Fruit fly (Drosophila melanogaster) whole organism, embryonic: Measurements from ENCODE around the gene drm.
A peak's percentile ranks its signal among the peaks of the same experiment; 100 is the strongest.

Experiments
- CG11696 ChIP-seq: fragments of 200-800 bp; sonication (Bioruptor generic); IDR thresholded peaks from 2 replicates; pipeline ENCODE4 v1.3.6; 2022; ENCODE audit warnings: missing biosample characterization, missing genetic modification characterization
- CG12299 ChIP-seq: fragments of 200-800 bp; sonication (Bioruptor generic); optimal IDR thresholded peaks from 2 replicates; lab custom pipeline; 2018; ENCODE audit warnings: missing biosample characterization, mild to moderate bottlenecking, missing genetic modification characterization
- CG14014 ChIP-seq: fragments of 200-800 bp; sonication (Bioruptor generic); IDR thresholded peaks from 2 replicates; pipeline ENCODE4 v1.3.6; 2022; ENCODE audit warnings: missing biosample characterization, missing genetic modification characterization
- CG14860 ChIP-seq: fragments of 200-800 bp; sonication (Bioruptor generic); IDR thresholded peaks from 3 replicates; pipeline ENCODE4 v1.3.6; 2022; ENCODE audit warnings: missing biosample characterization, missing genetic modification characterization; ENCODE audit not compliant: partially characterized antibody
- CG15011 ChIP-seq: fragments of 200-800 bp; sonication (Bioruptor generic); optimal IDR thresholded peaks from 3 replicates; lab custom pipeline; 2018; ENCODE audit warnings: missing biosample characterization, mild to moderate bottlenecking, missing genetic modification characterization
- CG1603 ChIP-seq: fragments of 200-800 bp; sonication (Bioruptor generic); optimal IDR thresholded peaks from 2 replicates; lab custom pipeline; 2019; ENCODE audit warnings: missing biosample characterization, mild to moderate bottlenecking, missing genetic modification characterization, moderate library complexity
- CG32767 ChIP-seq: fragments of 200-800 bp; sonication (Bioruptor generic); IDR thresholded peaks from 2 replicates; pipeline ENCODE4 v1.3.6; 2022; ENCODE audit warnings: missing biosample characterization, missing genetic modification characterization
- CG3726 ChIP-seq: fragments of 200-800 bp; sonication (Bioruptor generic); IDR thresholded peaks from 3 replicates; pipeline ENCODE4, ENCODE4 v1.3.6; 2022; ENCODE audit warnings: missing biosample characterization, missing genetic modification characterization
- CG6254 ChIP-seq: fragments of 200-800 bp; sonication (Bioruptor generic); optimal IDR thresholded peaks from 3 replicates; lab custom pipeline; 2017; ENCODE audit warnings: mild to moderate bottlenecking, missing biosample characterization, missing genetic modification reagents, missing genetic modification characterization
- CG6689 ChIP-seq: fragments of 200-800 bp; sonication (Bioruptor generic); IDR thresholded peaks from 2 replicates; pipeline ENCODE4 v1.3.6; 2022; ENCODE audit warnings: missing biosample characterization, missing genetic modification characterization
- CG6813 ChIP-seq: fragments of 200-800 bp; sonication (Bioruptor generic); optimal IDR thresholded peaks from 2 replicates; lab custom pipeline; 2017; ENCODE audit warnings: missing biosample characterization, missing genetic modification characterization, mild to moderate bottlenecking, moderate library complexity, missing genetic modification reagents
- CG7786 ChIP-seq: fragments of 200-800 bp; sonication (Bioruptor generic); optimal IDR thresholded peaks from 2 replicates; lab custom pipeline; 2016; ENCODE audit warnings: missing biosample characterization, missing genetic modification characterization
- CG8478 ChIP-seq: fragments of >200 bp; optimal IDR thresholded peaks from 2 replicates; lab custom pipeline; 2018
- Camta ChIP-seq: fragments of 200-800 bp; sonication (Bioruptor generic); optimal IDR thresholded peaks from 2 replicates; lab custom pipeline; 2016; ENCODE audit warnings: missing biosample characterization, missing genetic modification characterization
- Doc3 ChIP-seq: fragments of 200-800 bp; sonication (Bioruptor generic); IDR thresholded peaks from 3 replicates; pipeline ENCODE4 v1.3.6; 2022; ENCODE audit warnings: missing biosample characterization, missing genetic modification characterization; ENCODE audit not compliant: partially characterized antibody
- ERR ChIP-seq: fragments of 200-800 bp; sonication (Bioruptor generic); optimal IDR thresholded peaks from 2 replicates; lab custom pipeline; 2016; ENCODE audit warnings: missing biosample characterization, missing genetic modification characterization
- Ets65A ChIP-seq: fragments of 200-800 bp; sonication (Bioruptor generic); peaks from one replicate; lab custom pipeline; 2016; ENCODE audit warnings: missing biosample characterization, missing genetic modification characterization
- HLH4C ChIP-seq: fragments of 200-800 bp; sonication (Bioruptor generic); IDR thresholded peaks from 3 replicates; pipeline ENCODE4 v1.3.6; 2022; ENCODE audit warnings: missing biosample characterization, missing genetic modification characterization; ENCODE audit not compliant: partially characterized antibody
- HLHmδ ChIP-seq: fragments of 200-800 bp; sonication (Bioruptor generic); optimal IDR thresholded peaks from 2 replicates; lab custom pipeline; 2018; ENCODE audit warnings: missing biosample characterization, mild to moderate bottlenecking, missing genetic modification characterization, moderate library complexity
- HmgD ChIP-seq: fragments of 200-800 bp; sonication (Bioruptor generic); optimal IDR thresholded peaks from 3 replicates; lab custom pipeline; 2016; ENCODE audit warnings: missing biosample characterization, missing genetic modification characterization
- Med ChIP-seq: fragments of 200-800 bp; sonication (Bioruptor generic); peaks from one replicate; lab custom pipeline; 2016; ENCODE audit warnings: missing biosample characterization, missing genetic modification characterization, mild to moderate bottlenecking, inconsistent platforms, moderate library complexity
- NFAT ChIP-seq: fragments of 200-800 bp; sonication (Bioruptor generic); IDR thresholded peaks from 2 replicates; pipeline ENCODE4 v1.3.6; 2022; ENCODE audit warnings: missing biosample characterization, missing genetic modification characterization
- PHDP ChIP-seq: fragments of 200-800 bp; sonication (Bioruptor generic); optimal IDR thresholded peaks from 3 replicates; lab custom pipeline; 2018; ENCODE audit warnings: missing biosample characterization, mild to moderate bottlenecking, missing genetic modification characterization, moderate library complexity
- Ssrp ChIP-seq: fragments of 200-800 bp; sonication (Bioruptor generic); optimal IDR thresholded peaks from 2 replicates; lab custom pipeline; 2018; ENCODE audit warnings: missing biosample characterization, mild to moderate bottlenecking, missing genetic modification characterization, moderate library complexity
- Vsx1 ChIP-seq: fragments of 200-800 bp; sonication (Bioruptor generic); optimal IDR thresholded peaks from 2 replicates; lab custom pipeline; 2017; ENCODE audit warnings: missing biosample characterization, mild to moderate bottlenecking, missing genetic modification characterization, missing genetic modification reagents
- az2 ChIP-seq: fragments of 200-800 bp; sonication (Bioruptor generic); optimal IDR thresholded peaks from 3 replicates; lab custom pipeline; 2016; ENCODE audit warnings: missing biosample characterization, missing genetic modification characterization
- bsh ChIP-seq, 2 experiments: fragments of 200-800 bp; sonication (Bioruptor generic); optimal IDR thresholded peaks; 2 replicates each; lab custom pipeline; 2017 to 2018; ENCODE audit warnings: mild to moderate bottlenecking in 2 of 2, missing biosample characterization in 2 of 2, missing genetic modification characterization in 2 of 2, moderate library complexity in 1 of 2
- chif ChIP-seq, 2 experiments: fragments of 200-800 bp; sonication (Bioruptor generic); optimal IDR thresholded peaks; 3 replicates each; lab custom pipeline; 2016; ENCODE audit warnings: missing biosample characterization in 2 of 2, missing genetic modification characterization in 2 of 2
- corto ChIP-seq: fragments of 200-800 bp; sonication (Bioruptor generic); optimal IDR thresholded peaks from 2 replicates; lab custom pipeline; 2016; ENCODE audit warnings: missing biosample characterization, mild to moderate bottlenecking, missing genetic modification characterization, moderate library complexity
- dmrt11E ChIP-seq: fragments of 200-800 bp; sonication (Bioruptor generic); optimal IDR thresholded peaks from 3 replicates; lab custom pipeline; 2018; ENCODE audit warnings: missing biosample characterization, mild to moderate bottlenecking, missing genetic modification characterization, moderate library complexity
- gcm2 ChIP-seq: fragments of 200-800 bp; sonication (Bioruptor generic); optimal IDR thresholded peaks from 2 replicates; lab custom pipeline; 2016; ENCODE audit warnings: missing biosample characterization, missing genetic modification characterization
- gem ChIP-seq: fragments of 200-800 bp; sonication (Bioruptor generic); optimal IDR thresholded peaks from 2 replicates; lab custom pipeline; 2019; ENCODE audit warnings: missing biosample characterization, mild to moderate bottlenecking, missing genetic modification characterization, moderate library complexity
- gfzf ChIP-seq: fragments of 200-800 bp; sonication (Bioruptor generic); optimal IDR thresholded peaks from 2 replicates; lab custom pipeline; 2016; ENCODE audit warnings: missing biosample characterization, mild to moderate bottlenecking, missing genetic modification characterization, moderate library complexity
- hb ChIP-seq: fragments of 200-800 bp; sonication (Bioruptor generic); IDR thresholded peaks from 3 replicates; pipeline ENCODE4 v1.3.6; 2022; ENCODE audit warnings: missing biosample characterization, missing genetic modification characterization; ENCODE audit not compliant: partially characterized antibody
- hbn ChIP-seq: fragments of 200-800 bp; sonication (Bioruptor generic); IDR thresholded peaks from 2 replicates; pipeline ENCODE4 v1.3.6; 2022; ENCODE audit warnings: missing biosample characterization, missing genetic modification characterization; ENCODE audit not compliant: partially characterized antibody
- nom ChIP-seq: fragments of 200-800 bp; sonication (Bioruptor generic); optimal IDR thresholded peaks from 2 replicates; lab custom pipeline; 2017; ENCODE audit warnings: missing biosample characterization, missing genetic modification characterization, mild to moderate bottlenecking, moderate library complexity, missing genetic modification reagents
- prd ChIP-seq, 3 experiments: fragments of >200 bp in 2 of 3; fragments of 200-800 bp in 1 of 3; sonication (Bioruptor generic) in 1 of 3; optimal IDR thresholded peaks in 2 of 3; IDR thresholded peaks in 1 of 3; 2 replicates in 2 of 3; 3 replicates in 1 of 3; pipeline versions ENCODE4 v1.3.6 to Lab custom; 2017 to 2022; ENCODE audit warnings: missing biosample characterization in 1 of 3, missing genetic modification characterization in 1 of 3
- ranshi ChIP-seq: fragments of 200-800 bp; sonication (Bioruptor generic); IDR thresholded peaks from 2 replicates; pipeline ENCODE4 v1.3.6; 2022; ENCODE audit warnings: missing biosample characterization, missing genetic modification characterization
- row ChIP-seq: fragments of 200-800 bp; sonication (Bioruptor generic); IDR thresholded peaks from 3 replicates; pipeline ENCODE4 v1.3.6; 2022; ENCODE audit warnings: missing biosample characterization, missing genetic modification characterization
- schlank ChIP-seq: fragments of 200-800 bp; sonication (Bioruptor generic); optimal IDR thresholded peaks from 2 replicates; lab custom pipeline; 2018; ENCODE audit warnings: missing biosample characterization, mild to moderate bottlenecking, missing genetic modification characterization
- sisA ChIP-seq: fragments of 200-800 bp; sonication (Bioruptor generic); IDR thresholded peaks from 2 replicates; pipeline ENCODE4 v1.3.6; 2022; ENCODE audit warnings: missing biosample characterization, missing genetic modification characterization
- sna ChIP-seq: fragments of 200-800 bp; sonication (Bioruptor generic); IDR thresholded peaks from 2 replicates; pipeline ENCODE4 v1.3.6; 2022; ENCODE audit warnings: missing biosample characterization, missing genetic modification characterization; ENCODE audit not compliant: partially characterized antibody
- z ChIP-seq: fragments of 200-800 bp; sonication (Bioruptor generic); IDR thresholded peaks from 3 replicates; pipeline ENCODE4 v1.3.6; 2022; ENCODE audit warnings: missing biosample characterization, missing genetic modification characterization
- zf30C ChIP-seq: fragments of 200-800 bp; sonication (Bioruptor generic); optimal IDR thresholded peaks from 3 replicates; lab custom pipeline; 2018; ENCODE audit warnings: missing biosample characterization, mild to moderate bottlenecking, missing genetic modification characterization
- zfh1 ChIP-seq: fragments of 200-800 bp; sonication (Bioruptor generic); IDR thresholded peaks from 3 replicates; pipeline ENCODE4 v1.3.6; 2022; ENCODE audit warnings: missing biosample characterization, missing genetic modification characterization

drm gene

DNA sequence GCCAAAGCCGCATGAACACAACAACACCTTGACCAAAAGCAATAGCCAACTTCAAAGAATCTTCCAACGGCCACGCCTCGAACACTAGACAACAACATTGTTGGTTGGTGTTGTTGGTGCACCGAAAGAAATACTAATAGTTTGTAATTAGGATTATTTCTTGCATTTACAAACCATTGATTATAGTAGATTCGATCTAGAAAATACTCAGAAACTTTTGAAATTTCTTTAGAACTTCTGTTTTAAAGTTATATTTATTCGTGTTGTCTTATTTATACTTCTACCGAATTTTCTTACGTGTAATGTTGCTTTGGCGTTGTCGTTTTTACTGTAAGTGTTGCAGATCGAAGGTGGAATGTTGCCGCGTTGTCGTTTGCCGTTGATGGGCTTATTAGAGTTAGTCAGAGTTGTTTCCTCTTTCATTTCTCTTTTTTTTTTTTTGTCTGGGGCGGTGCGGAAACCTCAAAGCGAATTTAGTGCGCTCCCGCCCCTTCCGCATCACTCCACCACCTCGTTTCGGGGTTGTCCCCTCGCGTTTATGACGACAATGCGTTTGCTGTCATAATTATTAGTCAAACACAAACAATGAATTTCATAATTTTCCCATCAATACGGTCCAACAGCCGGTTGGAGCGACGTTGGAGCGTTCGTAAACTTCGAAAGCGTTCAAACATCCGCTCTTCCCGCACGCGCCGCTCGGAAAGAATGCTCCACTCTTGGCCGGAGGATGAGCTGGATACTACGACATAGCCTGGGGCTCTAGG is 36.8 kb downstream of the drm start, which contains the start of gene CG43815 (continued):
- TF ChIP-seq CG12299 (tag; lab: Kevin White, UChicago), result no peak
- no peak for TF ChIP-seq prd (optimal IDR thresholded peaks at IDR 0.05; lab: Kevin White, UChicago)
- TF ChIP-seq prd (GFP tag; IDR thresholded peaks at IDR 0.05; lab: Robert Waterston, UW), result peak; percentile 34; the same call in 1 of the 3 replicates
- no peak for TF ChIP-seq HmgD (GFP tag; lab: Kevin White, UChicago)

DNA sequence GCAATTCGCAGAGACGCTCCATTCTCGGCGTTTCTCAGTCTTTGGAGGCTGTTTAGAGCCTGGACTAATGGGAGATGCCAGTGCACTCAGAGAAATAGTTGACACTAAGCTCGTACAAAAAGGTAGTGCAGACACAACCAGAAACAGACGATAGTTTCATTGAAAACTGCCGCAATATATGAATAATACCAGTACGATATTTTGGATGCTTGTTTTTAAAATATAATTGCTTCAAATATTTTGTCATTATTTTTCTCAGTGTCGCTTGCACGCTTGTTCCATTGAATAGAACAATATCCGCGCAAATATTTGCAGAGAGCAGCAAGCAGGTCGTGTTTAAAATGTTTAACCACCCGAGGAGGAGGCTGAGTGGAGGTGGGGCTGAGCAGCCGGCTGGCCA is 37.5 kb downstream of the drm start:
- TF ChIP-seq zfh1 (GFP tag; lab: Robert Waterston, UW), result 0 out of 3 replicates have a peak, but pooled peaks have one; percentile 40
- TF ChIP-seq CG1603 (tag; lab: Kevin White, UChicago), result peak; percentile 36
- peak in 1 of 2 experiments; percentile 21 for TF ChIP-seq bsh (GFP tag; optimal IDR thresholded peaks at IDR 0.05; lab: Kevin White, UChicago)
- TF ChIP-seq CG7786, result no peak
- TF ChIP-seq ERR (GFP tag; lab: Kevin White, UChicago), result no peak
- peak; percentile 29 for TF ChIP-seq dmrt11E
- TF ChIP-seq Ssrp (tag; lab: Kevin White, UChicago), result no peak
- TF ChIP-seq sisA (GFP tag; lab: Robert Waterston, UW), result 0 out of 2 replicates have a peak, but pooled peaks have one; percentile 3
- TF ChIP-seq gem (tag; lab: Kevin White, UChicago), result peak; percentile 15
- peak; percentile 3 for TF ChIP-seq az2 (GFP tag; lab: Kevin White, UChicago)
- TF ChIP-seq CG32767 (GFP tag; lab: Robert Waterston, UW), result no peak
- no peak for TF ChIP-seq CG15011 (GFP tag; lab: Kevin White, UChicago)
- peak; percentile 24 for TF ChIP-seq Med (GFP tag; lab: Kevin White, UChicago)
- no peak for TF ChIP-seq schlank
- no peak for TF ChIP-seq CG14014 (GFP tag; lab: Robert Waterston, UW)
- peak; percentile 0 for TF ChIP-seq zf30C (GFP tag; lab: Kevin White, UChicago)
- no peak for TF ChIP-seq Ets65A (GFP tag; lab: Kevin White, UChicago)
- 0 out of 3 replicates have a peak, but pooled peaks have one; percentile 33 for TF ChIP-seq row (GFP tag; lab: Robert Waterston, UW)
- peak in 1 of 2 experiments; percentile 13 for TF ChIP-seq chif (GFP tag; optimal IDR thresholded peaks at IDR 0.05; lab: Kevin White, UChicago)
- TF ChIP-seq CG11696 (GFP tag; lab: Robert Waterston, UW), result no peak

DNA sequence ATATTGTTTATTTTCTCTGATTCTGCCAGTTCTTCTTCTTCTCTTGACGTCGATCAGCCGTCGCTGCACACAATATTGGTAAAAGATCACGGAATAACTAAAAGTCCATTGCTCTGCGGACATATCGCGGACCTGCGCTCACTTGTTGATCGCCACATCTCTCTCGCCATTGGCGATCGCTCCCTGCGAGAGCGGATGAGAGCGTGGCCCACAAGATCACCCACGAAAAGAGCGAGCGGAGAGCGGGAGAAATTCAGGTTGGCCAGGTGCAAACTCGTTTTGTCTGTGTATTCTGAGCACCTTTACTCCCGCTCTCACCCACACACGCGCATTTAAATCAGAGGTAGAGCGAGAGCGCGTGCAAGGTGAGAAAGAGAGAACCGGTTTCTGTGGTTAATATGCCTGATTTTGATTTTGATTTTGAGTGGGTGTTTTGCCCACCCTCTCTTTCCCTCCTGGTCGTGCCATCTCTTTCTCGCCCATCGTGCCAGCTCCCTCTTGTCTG is 41.7 kb downstream of the drm start, which contains the start of gene sob:
Gene sob, minus strand, starts transcription at position 102 of the 505 bp plus-strand sequence.
- TF ChIP-seq corto, result no peak
- no peak for TF ChIP-seq HLHmδ (GFP tag; lab: Kevin White, UChicago)
- peak; percentile 64 for TF ChIP-seq sna
- peak; percentile 79 for TF ChIP-seq hbn (GFP tag; lab: Robert Waterston, UW)
- TF ChIP-seq PHDP (tag; lab: Kevin White, UChicago), result peak; percentile 1
- TF ChIP-seq CG3726, result no peak
- TF ChIP-seq CG6813, result no peak
- peak; percentile 57 for TF ChIP-seq nom (GFP tag; lab: Kevin White, UChicago)
- TF ChIP-seq ranshi (GFP tag; lab: Robert Waterston, UW), result 0 out of 2 replicates have a peak, but pooled peaks have one; percentile 3
- no peak for TF ChIP-seq hb (GFP tag; lab: Robert Waterston, UW)
- TF ChIP-seq gfzf, result no peak
- TF ChIP-seq CG8478 (lab: Kevin White, UChicago), result peak; percentile 29
- 0 out of 3 replicates have a peak, but pooled peaks have one; percentile 16 for TF ChIP-seq HLH4C (GFP tag; lab: Robert Waterston, UW)
- peak; percentile 43; the same call in 1 of the 2 replicates for TF ChIP-seq CG6689
- TF ChIP-seq CG6254, result no peak
- TF ChIP-seq Vsx1, result peak; percentile 30
- TF ChIP-seq z, result peak; percentile 95
- TF ChIP-seq gcm2 (GFP tag; lab: Kevin White, UChicago), result no peak
- TF ChIP-seq Camta (GFP tag; lab: Kevin White, UChicago), result no peak
- TF ChIP-seq NFAT, result 0 out of 2 replicates have a peak, but pooled peaks have one; percentile 9
- peak; percentile 68; the same call in 1 of the 3 replicates for TF ChIP-seq Doc3 (GFP tag; lab: Robert Waterston, UW)
- no peak for TF ChIP-seq CG14860 (GFP tag; lab: Robert Waterston, UW)
